Fruit fly (Drosophila melanogaster): ENCODE data around the gene mil.

The mil gene

dm6 chr3R:27912147-27912546, at the start of gene mil:
Gene mil (plus strand): TSS chr3R:27912447.
- no peak for TF ChIP-seq noc (tag; optimal IDR thresholded peaks at IDR 0.05)

dm6 chr3R:27872290-27872689, 40.0 kb upstream of the mil start, which contains the start of gene CG12426:
Gene CG12426 (minus strand): TSS chr3R:27872390.
- no peak for TF ChIP-seq noc (tag; optimal IDR thresholded peaks at IDR 0.05)

- no peak for TF ChIP-seq noc (tag; optimal IDR thresholded peaks at IDR 0.05)
Observed at dm6 chr3R:27888110-27888509, 24.1 kb upstream of the mil start.

dm6 chr3R:27905695-27906094, 6.6 kb upstream of the mil start, which contains the start of gene CG34353:
Gene CG34353 (minus strand): TSS chr3R:27905843.
- TF ChIP-seq noc (tag; optimal IDR thresholded peaks at IDR 0.05) = no peak

dm6 chr3R:27916355-27917019, 4.2 kb downstream of the mil start, which contains the start of the genes CG5003 and mRpS22:
Gene CG5003 (minus strand): TSS chr3R:27916516.
Gene mRpS22 (plus strand): TSS chr3R:27916908.
- peak; percentile 58 for TF ChIP-seq noc (tag; optimal IDR thresholded peaks at IDR 0.05)

- peak; percentile 38 for TF ChIP-seq noc (tag; optimal IDR thresholded peaks at IDR 0.05)
Observed at dm6 chr3R:27919385-27919789, 7.1 kb downstream of the mil start, which contains the start of gene Boh1. Gene Boh1 (minus strand): TSS chr3R:27919460.

dm6 chr3R:27920883-27921282, 8.6 kb downstream of the mil start, which contains the start of gene CG12259:
Gene CG12259 (minus strand): TSS chr3R:27921089.
- no peak for TF ChIP-seq noc (tag; optimal IDR thresholded peaks at IDR 0.05)

- TF ChIP-seq noc (tag; optimal IDR thresholded peaks at IDR 0.05) = no peak
Observed at dm6 chr3R:27921982-27922672, 9.9 kb downstream of the mil start, which contains the start of gene BCAS2. Gene BCAS2 (minus strand): TSS chr3R:27922356.

dm6 chr3R:27922673-27923175, 10.5 kb downstream of the mil start, which contains the start of gene RpL4:
Gene RpL4 (plus strand): TSS chr3R:27922821.
- TF ChIP-seq noc (tag; optimal IDR thresholded peaks at IDR 0.05) = peak; percentile 44

- TF ChIP-seq noc (tag; optimal IDR thresholded peaks at IDR 0.05) = peak; percentile 69
Observed at dm6 chr3R:27925000-27925970, 13.0 kb downstream of the mil start, which contains the start of gene mino. Gene mino (plus strand): TSS chr3R:27925191.

dm6 chr3R:27925971-27926533, 13.8 kb downstream of the mil start:
- TF ChIP-seq noc (tag; optimal IDR thresholded peaks at IDR 0.05) = no peak

- no peak for TF ChIP-seq noc (tag; optimal IDR thresholded peaks at IDR 0.05)
Observed at dm6 chr3R:27926738-27927215, 14.5 kb downstream of the mil start.

- TF ChIP-seq noc (tag; optimal IDR thresholded peaks at IDR 0.05) = no peak
Observed at dm6 chr3R:27928140-27928539, 15.9 kb downstream of the mil start, which contains the start of gene nenya. Gene nenya (minus strand): TSS chr3R:27928174.

dm6 chr3R:27928984-27929924, 17.0 kb downstream of the mil start:
- no peak for TF ChIP-seq noc (tag; optimal IDR thresholded peaks at IDR 0.05)
